Fruit fly (Drosophila melanogaster): ENCODE measurements around the gene Fer1.

Fer1 gene

dm6 chr3R:7186242-7187092 lies 50.5 kb downstream of the Fer1 start, which contains the start of the genes CG10055 and lap (continued):
- no peak for TF ChIP-seq CG31388 (GFP tag; optimal IDR thresholded peaks at IDR 0.05)
- no peak for TF ChIP-seq sna (GFP tag; IDR thresholded peaks at IDR 0.05; ENCODE audit: partially characterized antibody)
- peak; percentile 52; the same call in 2 of the 3 replicates for TF ChIP-seq CG16813 (GFP tag; IDR thresholded peaks at IDR 0.05; ENCODE audit: partially characterized antibody)
- no peak for TF ChIP-seq sob (GFP tag; IDR thresholded peaks at IDR 0.05)
- TF ChIP-seq vvl (GFP tag; IDR thresholded peaks at IDR 0.05) = no peak
- no peak for TF ChIP-seq TFAM (GFP tag; optimal IDR thresholded peaks at IDR 0.05)
- TF ChIP-seq Dp (GFP tag; optimal IDR thresholded peaks at IDR 0.05) = peak; percentile 0
- TF ChIP-seq cad (GFP tag; optimal IDR thresholded peaks at IDR 0.05) = no peak
- TF ChIP-seq schlank (tag; optimal IDR thresholded peaks at IDR 0.05) = no peak
- peak; percentile 37; the same call in 1 of the 2 replicates for TF ChIP-seq inv (GFP tag; IDR thresholded peaks at IDR 0.05; ENCODE audit: partially characterized antibody)
- no peak for TF ChIP-seq wor (GFP tag; IDR thresholded peaks at IDR 0.05)
- no peak for TF ChIP-seq sens (GFP tag)
- TF ChIP-seq kay (GFP tag; optimal IDR thresholded peaks at IDR 0.05) = no peak
- TF ChIP-seq BEAF-32 (GFP tag; optimal IDR thresholded peaks at IDR 0.05) = peak; percentile 72
- peak; percentile 5 for TF ChIP-seq Hr3 (GFP tag; optimal IDR thresholded peaks at IDR 0.05)
- TF ChIP-seq pita (GFP tag; optimal IDR thresholded peaks at IDR 0.05) = no peak
- TF ChIP-seq CG30020 (tag; optimal IDR thresholded peaks at IDR 0.05) = no peak
- no peak for TF ChIP-seq CG7928 (GFP tag; optimal IDR thresholded peaks at IDR 0.05)
- no peak for TF ChIP-seq CG7963 (GFP tag; IDR thresholded peaks at IDR 0.05; ENCODE audit: partially characterized antibody)
- peak; percentile 57; the same call in 1 of the 2 replicates for TF ChIP-seq Bgb (GFP tag; IDR thresholded peaks at IDR 0.05; ENCODE audit: partially characterized antibody)
- TF ChIP-seq Sin3A (optimal IDR thresholded peaks at IDR 0.05) = peak; percentile 61
- peak; percentile 71 for TF ChIP-seq CG12659 (GFP tag; optimal IDR thresholded peaks at IDR 0.05)
- no peak for TF ChIP-seq croc (GFP tag; conservative IDR thresholded peaks at IDR 0.05)
- TF ChIP-seq CG12071 (GFP tag; optimal IDR thresholded peaks at IDR 0.05) = no peak
- no peak for TF ChIP-seq HHEX (GFP tag; optimal IDR thresholded peaks at IDR 0.05)
- peak; percentile 61 for TF ChIP-seq amos (GFP tag; IDR thresholded peaks at IDR 0.05; ENCODE audit: partially characterized antibody)
- no peak for TF ChIP-seq CG11093 (GFP tag; IDR thresholded peaks at IDR 0.05)
- no peak for TF ChIP-seq Antp (GFP tag; optimal IDR thresholded peaks at IDR 0.05)
- TF ChIP-seq sens-2 (GFP tag; IDR thresholded peaks at IDR 0.05) = no peak
- no peak for TF ChIP-seq CG8359 (GFP tag; optimal IDR thresholded peaks at IDR 0.05; ENCODE audit: borderline replicate concordance)
- TF ChIP-seq CG10321 (GFP tag; IDR thresholded peaks at IDR 0.05) = no peak
- TF ChIP-seq Dref (GFP tag; IDR thresholded peaks at IDR 0.05) = peak; percentile 83
- peak; percentile 50 for TF ChIP-seq CG12391 (tag; optimal IDR thresholded peaks at IDR 0.05)
- no peak for TF ChIP-seq odd (GFP tag; optimal IDR thresholded peaks at IDR 0.05)
- TF ChIP-seq Scr (GFP tag; IDR thresholded peaks at IDR 0.05; ENCODE audit: partially characterized antibody) = peak; percentile 60; the same call in 1 of the 2 replicates
- peak; percentile 4 for TF ChIP-seq HLHmδ (GFP tag; optimal IDR thresholded peaks at IDR 0.05)
- no peak for TF ChIP-seq CG11085 (GFP tag; IDR thresholded peaks at IDR 0.05)
- TF ChIP-seq nmo (GFP tag; optimal IDR thresholded peaks at IDR 0.05) = peak; percentile 57
- TF ChIP-seq en (GFP tag; optimal IDR thresholded peaks at IDR 0.05) = no peak
- peak; percentile 94 for TF ChIP-seq CG17385 (GFP tag; optimal IDR thresholded peaks at IDR 0.05)
- no peak for TF ChIP-seq CG17612 (GFP tag; IDR thresholded peaks at IDR 0.05)
- no peak for TF ChIP-seq Mad (GFP tag; optimal IDR thresholded peaks at IDR 0.05)
- TF ChIP-seq CG1529 (GFP tag; optimal IDR thresholded peaks at IDR 0.05) = no peak
- TF ChIP-seq Sry-δ (GFP tag; optimal IDR thresholded peaks at IDR 0.05) = peak; percentile 66
- peak; percentile 99 for TF ChIP-seq onecut (GFP tag; IDR thresholded peaks at IDR 0.05)
- no peak for TF ChIP-seq pho (GFP tag; optimal IDR thresholded peaks at IDR 0.05)
- no peak for TF ChIP-seq bcd (GFP tag; optimal IDR thresholded peaks at IDR 0.05)
- TF ChIP-seq jigr1 (GFP tag; IDR thresholded peaks at IDR 0.05) = no peak

Data from whole organism, embryonic.